Worm (Caenorhabditis elegans) whole organism, mixed stage, embryonic: ENCODE data around the gene mmaa-1.

ENCODE experiments used
- M03D4.4 ChIP-seq: sonication (generic microtip); optimal IDR thresholded peaks from 2 replicates; lab custom pipeline; 2017; ENCODE audit warnings: mild to moderate bottlenecking, missing genetic modification characterization, missing compliant biosample characterization
- bed-3 ChIP-seq: fragments of 200-800 bp; sonication (Bioruptor generic); optimal IDR thresholded peaks from 3 replicates; lab custom pipeline; 2018; ENCODE audit warnings: mild to moderate bottlenecking, missing genetic modification characterization, moderate library complexity, missing compliant biosample characterization
- blmp-1 ChIP-seq: fragments of 150-350 bp; optimal IDR thresholded peaks from 2 replicates; lab custom pipeline; 2014; ENCODE audit warnings: missing biosample characterization, missing genetic modification characterization
- ceh-43 ChIP-seq: fragments of 200-800 bp; sonication (Bioruptor generic); optimal IDR thresholded peaks from 2 replicates; lab custom pipeline; 2018; ENCODE audit warnings: mild to moderate bottlenecking, missing genetic modification characterization, moderate library complexity, missing compliant biosample characterization
- ceh-83 ChIP-seq: fragments of 200-800 bp; sonication (Bioruptor generic); optimal IDR thresholded peaks from 2 replicates; lab custom pipeline; 2018; ENCODE audit warnings: mild to moderate bottlenecking, missing genetic modification characterization, missing compliant biosample characterization
- ces-1 ChIP-seq: fragments of 150-350 bp; optimal IDR thresholded peaks from 2 replicates; lab custom pipeline; 2014; ENCODE audit warnings: missing biosample characterization, missing genetic modification reagents, missing genetic modification characterization
- cnd-1 ChIP-seq: fragments of 200-800 bp; sonication (Bioruptor generic); optimal IDR thresholded peaks from 2 replicates; lab custom pipeline; 2018; ENCODE audit warnings: mild to moderate bottlenecking, missing genetic modification characterization, missing compliant biosample characterization
- drap-1 ChIP-seq: fragments of 200-800 bp; sonication (Bioruptor generic); optimal IDR thresholded peaks from 3 replicates; lab custom pipeline; 2018; ENCODE audit warnings: mild to moderate bottlenecking, missing genetic modification characterization, missing compliant biosample characterization
- elt-1 ChIP-seq: sonication (generic microtip); optimal IDR thresholded peaks from 2 replicates; lab custom pipeline; 2017; ENCODE audit warnings: missing genetic modification characterization, mild to moderate bottlenecking, missing compliant biosample characterization, antibody characterized with exemption, moderate library complexity, borderline replicate concordance; ENCODE audit not compliant: insufficient read depth
- elt-3 ChIP-seq: fragments of 150-350 bp; optimal IDR thresholded peaks from 2 replicates; lab custom pipeline; 2014; ENCODE audit warnings: missing biosample characterization, missing genetic modification characterization
- flh-1 ChIP-seq: fragments of 200-800 bp; sonication (Bioruptor generic); optimal IDR thresholded peaks from 2 replicates; lab custom pipeline; 2018; ENCODE audit warnings: mild to moderate bottlenecking, missing genetic modification characterization, moderate library complexity, missing compliant biosample characterization
- ham-2 ChIP-seq: fragments of 200-800 bp; sonication (Bioruptor generic); optimal IDR thresholded peaks from 2 replicates; lab custom pipeline; 2018; ENCODE audit warnings: mild to moderate bottlenecking, missing genetic modification characterization, missing compliant biosample characterization
- hlh-1 ChIP-seq: fragments of 150-350 bp; optimal IDR thresholded peaks from 2 replicates; lab custom pipeline; 2014; ENCODE audit warnings: missing biosample characterization, missing genetic modification reagents, missing genetic modification characterization
- lin-13 ChIP-seq: fragments of 150-350 bp; optimal IDR thresholded peaks from 2 replicates; lab custom pipeline; 2014; ENCODE audit warnings: missing biosample characterization, missing genetic modification characterization
- lsy-2 ChIP-seq: fragments of 150-350 bp; optimal IDR thresholded peaks from 2 replicates; lab custom pipeline; 2014; ENCODE audit warnings: missing biosample characterization, missing genetic modification characterization
- mab-5 ChIP-seq: fragments of 150-350 bp; optimal IDR thresholded peaks from 2 replicates; lab custom pipeline; 2014; ENCODE audit warnings: missing biosample characterization, missing genetic modification characterization
- mep-1 ChIP-seq: fragments of 150-350 bp; optimal IDR thresholded peaks from 2 replicates; lab custom pipeline; 2017; ENCODE audit warnings: missing biosample characterization, missing genetic modification reagents, missing genetic modification characterization, inconsistent platforms
- mls-2 ChIP-seq: sonication (generic microtip); optimal IDR thresholded peaks from 2 replicates; lab custom pipeline; 2016; ENCODE audit warnings: mild to moderate bottlenecking, missing genetic modification characterization, moderate library complexity, missing compliant biosample characterization
- nhr-2 ChIP-seq: fragments of 150-350 bp; optimal IDR thresholded peaks from 2 replicates; lab custom pipeline; 2014; ENCODE audit warnings: missing biosample characterization, missing genetic modification characterization
- nhr-237 ChIP-seq: fragments of 150-350 bp; optimal IDR thresholded peaks from 2 replicates; lab custom pipeline; 2014; ENCODE audit warnings: missing biosample characterization, missing genetic modification characterization
- nhr-28 ChIP-seq: fragments of 150-350 bp; optimal IDR thresholded peaks from 2 replicates; lab custom pipeline; 2014; ENCODE audit warnings: missing biosample characterization, missing genetic modification characterization
- pha-4 ChIP-seq: fragments of 150-350 bp; optimal IDR thresholded peaks from 2 replicates; lab custom pipeline; 2018; ENCODE audit warnings: missing biosample characterization, missing genetic modification reagents, missing genetic modification characterization
- sem-2 ChIP-seq: fragments of 200-800 bp; sonication (Bioruptor generic); optimal IDR thresholded peaks from 2 replicates; lab custom pipeline; 2018; ENCODE audit warnings: mild to moderate bottlenecking, missing genetic modification characterization, missing compliant biosample characterization
- snpc-4 ChIP-seq: fragments of 150-350 bp; optimal IDR thresholded peaks from 2 replicates; lab custom pipeline; 2014; ENCODE audit warnings: missing biosample characterization, missing genetic modification characterization
- sptf-1 ChIP-seq: sonication (generic microtip); optimal IDR thresholded peaks from 2 replicates; lab custom pipeline; 2017; ENCODE audit warnings: mild to moderate bottlenecking, missing genetic modification characterization, moderate library complexity, missing compliant biosample characterization
- tbx-8 ChIP-seq: fragments of 200-800 bp; sonication (Bioruptor generic); optimal IDR thresholded peaks from 2 replicates; lab custom pipeline; 2018; ENCODE audit warnings: mild to moderate bottlenecking, missing genetic modification characterization, moderate library complexity, missing compliant biosample characterization
- unc-120 ChIP-seq: sonication (generic microtip); optimal IDR thresholded peaks from 2 replicates; lab custom pipeline; 2017; ENCODE audit warnings: missing genetic modification characterization, missing compliant biosample characterization; ENCODE audit not compliant: poor library complexity, severe bottlenecking
- unc-39 ChIP-seq: fragments of 150-350 bp; optimal IDR thresholded peaks from 2 replicates; lab custom pipeline; 2014; ENCODE audit warnings: missing biosample characterization, missing genetic modification characterization
- unc-62 ChIP-seq: fragments of 150-350 bp; optimal IDR thresholded peaks from 2 replicates; lab custom pipeline; 2014; ENCODE audit warnings: missing biosample characterization, missing genetic modification reagents, missing genetic modification characterization
- zip-8 ChIP-seq: fragments of 150-350 bp; optimal IDR thresholded peaks from 2 replicates; lab custom pipeline; 2014; ENCODE audit warnings: missing biosample characterization, missing genetic modification characterization
- ztf-11 ChIP-seq: fragments of 150-350 bp; optimal IDR thresholded peaks from 2 replicates; lab custom pipeline; 2014; ENCODE audit warnings: missing biosample characterization, missing genetic modification characterization

The mmaa-1 gene

DNA sequence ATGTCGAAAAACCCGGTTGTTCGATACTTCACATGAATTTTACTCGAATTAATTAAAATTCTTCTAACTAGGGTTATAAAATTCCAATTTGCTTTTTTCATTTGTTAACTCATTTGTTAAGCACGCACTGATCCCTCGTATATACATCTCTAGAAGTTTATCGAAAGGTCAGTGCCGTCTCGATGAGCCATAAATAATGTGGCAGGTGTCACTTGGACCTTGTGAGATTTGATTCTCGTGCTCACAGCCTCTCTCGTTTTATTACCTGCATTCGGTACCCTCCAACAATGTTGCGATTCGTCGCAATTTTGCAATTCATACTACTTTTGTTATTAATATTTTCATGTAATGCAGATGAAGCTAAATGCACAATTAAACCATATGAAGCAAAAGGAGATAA, 15.4 kb upstream of the mmaa-1 start, which contains the start of gene spon-1 (continued):
- TF ChIP-seq tbx-8, result no peak
- TF ChIP-seq ham-2, result no peak
- TF ChIP-seq snpc-4, result no peak
- TF ChIP-seq hlh-1 (tag; lab: Kevin White, UChicago), result peak; percentile 73
- TF ChIP-seq ceh-43 (GFP tag; lab: Kevin White, UChicago), result no peak
- TF ChIP-seq mls-2 (tag; lab: Kevin White, UChicago), result no peak
- no peak for TF ChIP-seq elt-3
- no peak for TF ChIP-seq M03D4.4 (tag; lab: Kevin White, UChicago)
- TF ChIP-seq, all 35 proteins: peak for 4

- TF ChIP-seq tbx-8, result no peak
- no peak for TF ChIP-seq snpc-4
- TF ChIP-seq nhr-237 (tag; lab: Kevin White, UChicago), result no peak
- no peak for TF ChIP-seq cnd-1
- TF ChIP-seq ceh-43 (GFP tag; lab: Kevin White, UChicago), result no peak
- no peak for TF ChIP-seq elt-1
- TF ChIP-seq pha-4, result no peak
- TF ChIP-seq drap-1 (GFP tag; lab: Kevin White, UChicago), result no peak
Measured at ce11 chrII:7115638-7116037, 14.7 kb upstream of the mmaa-1 start, which contains the start of gene cutl-5. cutl-5 (minus strand) TSS chrII:7115906.

- no peak for TF ChIP-seq zip-8 (tag; lab: Kevin White, UChicago)
- TF ChIP-seq pha-4, result no peak
- TF ChIP-seq drap-1 (GFP tag; lab: Kevin White, UChicago), result no peak
- no peak for TF ChIP-seq nhr-237 (tag; lab: Kevin White, UChicago)
- TF ChIP-seq sem-2 (GFP tag; lab: Kevin White, UChicago), result no peak
- no peak for TF ChIP-seq hlh-1 (tag; lab: Kevin White, UChicago)
- TF ChIP-seq elt-1, result no peak
- TF ChIP-seq mep-1 (tag; lab: Kevin White, UChicago), result no peak
- no peak for TF ChIP-seq cnd-1
- no peak for TF ChIP-seq unc-62 (GFP tag; lab: Kevin White, UChicago)
- TF ChIP-seq unc-120 (tag; lab: Kevin White, UChicago), result no peak
Measured at ce11 chrII:7112780-7113179, 11.8 kb upstream of the mmaa-1 start, which contains the start of gene F10E7.6. F10E7.6 (plus strand) TSS chrII:7113080.

ce11 chrII:7111657-7112049, 10.7 kb upstream of the mmaa-1 start, which contains the start of gene F10E7.5:
F10E7.5 (plus strand) TSS chrII:7111978.
- TF ChIP-seq cnd-1 (no peak), nhr-28 (tag; lab: Kevin White, UChicago) (no peak), mab-5 (tag; lab: Kevin White, UChicago) (no peak), zip-8 (tag; lab: Kevin White, UChicago) (no peak), drap-1 (GFP tag; lab: Kevin White, UChicago) (no peak), ces-1 (GFP tag; lab: Kevin White, UChicago) (no peak), hlh-1 (tag; lab: Kevin White, UChicago) (no peak), lin-13 (tag; lab: Kevin White, UChicago) (peak; percentile 57), ceh-43 (GFP tag; lab: Kevin White, UChicago) (no peak), tbx-8 (no peak), nhr-237 (tag; lab: Kevin White, UChicago) (peak; percentile 37), unc-62 (GFP tag; lab: Kevin White, UChicago) (peak; percentile 3), mep-1 (tag; lab: Kevin White, UChicago) (peak; percentile 24), ceh-83 (GFP tag; lab: Kevin White, UChicago) (peak; percentile 14), mls-2 (tag; lab: Kevin White, UChicago) (no peak), ztf-11 (no peak), blmp-1 (tag; lab: Kevin White, UChicago) (no peak), bed-3 (no peak), ham-2 (no peak), lsy-2 (tag; lab: Kevin White, UChicago) (peak; percentile 98), pha-4 (no peak), unc-39 (no peak), snpc-4 (no peak), unc-120 (tag; lab: Kevin White, UChicago) (peak; percentile 22), nhr-2 (tag; lab: Kevin White, UChicago) (no peak), flh-1 (no peak)

ce11 chrII:7111012-7111656, 10.2 kb upstream of the mmaa-1 start:
- TF ChIP-seq sptf-1 (tag; lab: Kevin White, UChicago) (no peak), ces-1 (GFP tag; lab: Kevin White, UChicago) (peak; percentile 59)
